Worm (Caenorhabditis elegans) whole organism, late embryonic: ENCODE measurements around the gene F19B2.5.

Source experiments
- F13H6.1 ChIP-seq: sonication (generic microtip); optimal IDR thresholded peaks from 2 replicates; lab custom pipeline; 2016; ENCODE audit warnings: missing genetic modification characterization, missing compliant biosample characterization
- T23F11.4 ChIP-seq: fragments of 200-800 bp; sonication (Bioruptor generic); optimal IDR thresholded peaks from 2 replicates; lab custom pipeline; 2018; ENCODE audit warnings: mild to moderate bottlenecking, missing genetic modification characterization, missing compliant biosample characterization
- Y22D7AL.16 ChIP-seq: sonication (generic microtip); optimal IDR thresholded peaks from 2 replicates; lab custom pipeline; 2016; ENCODE audit warnings: missing genetic modification characterization, missing compliant biosample characterization
- ahr-1 ChIP-seq: sonication (generic microtip); optimal IDR thresholded peaks from 2 replicates; lab custom pipeline; 2016; ENCODE audit warnings: missing genetic modification characterization, missing compliant biosample characterization
- ceh-19 ChIP-seq: fragments of 200-800 bp; sonication (Bioruptor generic); optimal IDR thresholded peaks from 2 replicates; lab custom pipeline; 2018; ENCODE audit warnings: mild to moderate bottlenecking, missing genetic modification characterization, missing compliant biosample characterization
- ceh-2 ChIP-seq: sonication (generic microtip); optimal IDR thresholded peaks from 2 replicates; lab custom pipeline; 2016; ENCODE audit warnings: missing genotype, missing genetic modification characterization, missing compliant biosample characterization
- ceh-22 ChIP-seq: sonication (generic microtip); optimal IDR thresholded peaks from 2 replicates; lab custom pipeline; 2017; ENCODE audit warnings: missing biosample characterization, missing genetic modification characterization
- ceh-31 ChIP-seq: sonication (generic microtip); optimal IDR thresholded peaks from 2 replicates; lab custom pipeline; 2016; ENCODE audit warnings: missing genetic modification characterization, missing compliant biosample characterization
- ceh-34 ChIP-seq: sonication (generic microtip); optimal IDR thresholded peaks from 2 replicates; lab custom pipeline; 2016; ENCODE audit warnings: mild to moderate bottlenecking, missing genetic modification characterization, missing compliant biosample characterization
- ceh-45 ChIP-seq: fragments of 200-800 bp; sonication (Bioruptor generic); IDR thresholded peaks from 2 replicates; pipeline ENCODE4 v1.3.6; 2022; ENCODE audit warnings: missing genetic modification reagents, missing genetic modification characterization, missing compliant biosample characterization
- ceh-48 ChIP-seq: sonication (generic microtip); optimal IDR thresholded peaks from 2 replicates; lab custom pipeline; 2016; ENCODE audit warnings: missing genetic modification characterization, inconsistent platforms, missing compliant biosample characterization
- ceh-6 ChIP-seq: fragments of 200-800 bp; sonication (Bioruptor generic); optimal IDR thresholded peaks from 2 replicates; lab custom pipeline; 2018; ENCODE audit warnings: mild to moderate bottlenecking, missing genetic modification characterization, missing compliant biosample characterization
- ceh-9 ChIP-seq: sonication (generic microtip); optimal IDR thresholded peaks from 2 replicates; lab custom pipeline; 2016; ENCODE audit warnings: mild to moderate bottlenecking, missing genetic modification characterization, inconsistent platforms, missing compliant biosample characterization
- che-1 ChIP-seq: sonication (generic microtip); optimal IDR thresholded peaks from 2 replicates; lab custom pipeline; 2016; ENCODE audit warnings: mild to moderate bottlenecking, missing genetic modification characterization, missing compliant biosample characterization
- dmd-4 ChIP-seq: sonication (generic microtip); optimal IDR thresholded peaks from 2 replicates; lab custom pipeline; 2016; ENCODE audit warnings: borderline replicate concordance, missing genetic modification characterization, missing compliant biosample characterization
- dve-1 ChIP-seq: sonication (generic microtip); optimal IDR thresholded peaks from 2 replicates; lab custom pipeline; 2017; ENCODE audit warnings: antibody characterized with exemption, mild to moderate bottlenecking, missing genetic modification characterization, missing compliant biosample characterization
- elt-4 ChIP-seq: sonication (generic microtip); optimal IDR thresholded peaks from 2 replicates; lab custom pipeline; 2016; ENCODE audit warnings: missing genetic modification characterization, missing compliant biosample characterization
- fax-1 ChIP-seq: sonication (generic microtip); optimal IDR thresholded peaks from 2 replicates; lab custom pipeline; 2016; ENCODE audit warnings: missing genotype, missing genetic modification characterization, missing compliant biosample characterization
- hlh-15 ChIP-seq: sonication (generic microtip); optimal IDR thresholded peaks from 2 replicates; lab custom pipeline; 2016; ENCODE audit warnings: missing genetic modification characterization, missing compliant biosample characterization
- hlh-30 ChIP-seq: sonication (generic microtip); optimal IDR thresholded peaks from 2 replicates; lab custom pipeline; 2017; ENCODE audit warnings: antibody characterized with exemption, missing genetic modification characterization, missing compliant biosample characterization; ENCODE audit not compliant: insufficient read depth
- hlh-8 ChIP-seq: sonication (generic microtip); optimal IDR thresholded peaks from 2 replicates; lab custom pipeline; 2016; ENCODE audit warnings: missing genotype, missing genetic modification characterization, missing compliant biosample characterization
- lim-6 ChIP-seq: sonication (generic microtip); optimal IDR thresholded peaks from 2 replicates; lab custom pipeline; 2016; ENCODE audit warnings: missing genetic modification characterization, missing compliant biosample characterization
- lin-11 ChIP-seq: fragments of 200-800 bp; sonication (Bioruptor generic); optimal IDR thresholded peaks from 2 replicates; lab custom pipeline; 2018; ENCODE audit warnings: mild to moderate bottlenecking, missing genetic modification characterization, missing compliant biosample characterization
- madf-2 ChIP-seq: sonication (generic microtip); optimal IDR thresholded peaks from 2 replicates; lab custom pipeline; 2017; ENCODE audit warnings: missing genetic modification characterization, missing compliant biosample characterization
- mec-3 ChIP-seq: sonication (generic microtip); optimal IDR thresholded peaks from 2 replicates; lab custom pipeline; 2016; ENCODE audit warnings: borderline replicate concordance, missing genetic modification characterization, missing compliant biosample characterization
- nhr-11 ChIP-seq: fragments of 150-350 bp; optimal IDR thresholded peaks from 2 replicates; lab custom pipeline; 2014; ENCODE audit warnings: missing biosample characterization, missing genetic modification characterization
- npax-4 ChIP-seq: sonication (generic microtip); optimal IDR thresholded peaks from 2 replicates; lab custom pipeline; 2016; ENCODE audit warnings: missing genetic modification characterization, missing compliant biosample characterization
- odd-2 ChIP-seq: sonication (generic microtip); optimal IDR thresholded peaks from 2 replicates; lab custom pipeline; 2017; ENCODE audit warnings: antibody characterized with exemption, mild to moderate bottlenecking, missing genetic modification characterization, missing compliant biosample characterization
- pax-1 ChIP-seq: fragments of 150-350 bp; optimal IDR thresholded peaks from 2 replicates; lab custom pipeline; 2014; ENCODE audit warnings: missing biosample characterization, missing genetic modification characterization
- pha-2 ChIP-seq: sonication (generic microtip); optimal IDR thresholded peaks from 2 replicates; lab custom pipeline; 2017; ENCODE audit warnings: mild to moderate bottlenecking, missing genetic modification characterization, missing compliant biosample characterization
- pha-4 ChIP-seq: fragments of 150-350 bp; optimal IDR thresholded peaks from 2 replicates; lab custom pipeline; 2018; ENCODE audit warnings: missing biosample characterization, missing genetic modification reagents, missing genetic modification characterization
- pqm-1 ChIP-seq: sonication (generic microtip); optimal IDR thresholded peaks from 2 replicates; lab custom pipeline; 2016; ENCODE audit warnings: missing genetic modification characterization, missing compliant biosample characterization
- pros-1 ChIP-seq: fragments of 150-350 bp; optimal IDR thresholded peaks from 2 replicates; lab custom pipeline; 2014; ENCODE audit warnings: missing biosample characterization, missing genetic modification reagents, missing genetic modification characterization
- sdc-2 ChIP-seq: sonication (generic microtip); optimal IDR thresholded peaks from 2 replicates; lab custom pipeline; 2016; ENCODE audit warnings: missing genotype, missing genetic modification characterization, missing compliant biosample characterization
- sox-4 ChIP-seq: sonication (generic microtip); optimal IDR thresholded peaks from 2 replicates; lab custom pipeline; 2017; ENCODE audit warnings: mild to moderate bottlenecking, missing genetic modification characterization, inconsistent platforms, missing compliant biosample characterization
- syd-9 ChIP-seq: sonication (generic microtip); optimal IDR thresholded peaks from 2 replicates; lab custom pipeline; 2016; ENCODE audit warnings: mild to moderate bottlenecking, missing genetic modification characterization, moderate library complexity, missing compliant biosample characterization
- ttx-3 ChIP-seq: sonication (generic microtip); optimal IDR thresholded peaks from 2 replicates; lab custom pipeline; 2016; ENCODE audit warnings: missing genetic modification reagents, missing genetic modification characterization, missing compliant biosample characterization
- unc-55 ChIP-seq: sonication (generic microtip); optimal IDR thresholded peaks from 2 replicates; lab custom pipeline; 2017; ENCODE audit warnings: missing biosample characterization, missing genetic modification reagents, missing genetic modification characterization
- unc-86 ChIP-seq: sonication (generic microtip); optimal IDR thresholded peaks from 2 replicates; lab custom pipeline; 2016; ENCODE audit warnings: missing genetic modification characterization, missing compliant biosample characterization
- zip-5 ChIP-seq: sonication (generic microtip); optimal IDR thresholded peaks from 2 replicates; lab custom pipeline; 2016; ENCODE audit warnings: missing genetic modification characterization, missing compliant biosample characterization
- ztf-16 ChIP-seq: sonication (generic microtip); optimal IDR thresholded peaks from 2 replicates; lab custom pipeline; 2017; ENCODE audit warnings: missing genetic modification characterization, missing compliant biosample characterization

Gene F19B2.5

ce11 chrV:20161781-20162289, 2.1 kb downstream of the F19B2.5 start:
- no peak for TF ChIP-seq npax-4 (tag; lab: Kevin White, UChicago)
- TF ChIP-seq pax-1 (tag; lab: Kevin White, UChicago), result no peak
- no peak for TF ChIP-seq elt-4 (tag; lab: Kevin White, UChicago)
- TF ChIP-seq ahr-1, result no peak
- no peak for TF ChIP-seq odd-2 (tag; lab: Kevin White, UChicago)
- no peak for TF ChIP-seq zip-5 (tag; lab: Kevin White, UChicago)
- TF ChIP-seq pros-1 (tag; lab: Kevin White, UChicago), result no peak
- TF ChIP-seq dmd-4 (tag; lab: Kevin White, UChicago), result no peak
- TF ChIP-seq ztf-16 (tag; lab: Kevin White, UChicago), result no peak
- TF ChIP-seq lim-6 (tag; lab: Kevin White, UChicago), result no peak
- TF ChIP-seq pha-4 (tag; lab: Kevin White, UChicago), result no peak
- no peak for TF ChIP-seq ceh-19 (GFP tag; lab: Kevin White, UChicago)
- TF ChIP-seq sdc-2 (tag; lab: Kevin White, UChicago), result no peak
- no peak for TF ChIP-seq F13H6.1 (tag; lab: Kevin White, UChicago)

DNA sequence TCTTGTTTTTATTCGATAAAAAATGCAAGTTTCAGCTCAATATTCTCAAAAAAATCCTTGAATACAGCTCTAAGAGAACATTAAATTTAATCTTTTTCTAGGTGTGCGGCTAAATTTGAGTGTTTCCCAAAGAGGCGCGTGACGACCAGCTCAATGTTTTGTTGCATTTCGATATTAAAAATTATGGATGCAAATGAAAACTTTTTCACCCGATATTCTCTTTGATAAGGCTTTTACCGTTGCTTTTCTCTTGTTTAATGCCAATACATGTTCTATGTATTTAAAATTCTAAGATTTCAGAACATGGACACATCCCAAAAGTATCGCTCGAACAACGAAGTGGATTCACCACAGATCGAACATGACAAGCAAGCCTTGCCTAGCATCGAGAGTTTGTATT, 5.7 kb downstream of the F19B2.5 start, which contains the start of gene F19B2.6:
Gene F19B2.6, plus strand, starts transcription at position 301 of the 400 bp plus-strand sequence.
- no peak for TF ChIP-seq sox-4 (tag; lab: Kevin White, UChicago)
- no peak for TF ChIP-seq ceh-6 (GFP tag; lab: Kevin White, UChicago)
- TF ChIP-seq hlh-30 (tag; lab: Kevin White, UChicago), result no peak
- no peak for TF ChIP-seq dve-1 (tag; lab: Kevin White, UChicago)
- no peak for TF ChIP-seq fax-1 (tag; lab: Kevin White, UChicago)
- TF ChIP-seq ceh-34, result no peak
- TF ChIP-seq nhr-11 (tag; lab: Kevin White, UChicago), result no peak
- TF ChIP-seq lin-11 (tag; lab: Kevin White, UChicago), result no peak
- TF ChIP-seq ceh-22 (tag; lab: Kevin White, UChicago), result no peak
- no peak for TF ChIP-seq pha-2 (tag; lab: Kevin White, UChicago)
- TF ChIP-seq madf-2, result no peak
- TF ChIP-seq T23F11.4, result no peak
- no peak for TF ChIP-seq pha-4 (tag; lab: Kevin White, UChicago)
- no peak for TF ChIP-seq zip-5 (tag; lab: Kevin White, UChicago)
- TF ChIP-seq hlh-8 (tag; lab: Kevin White, UChicago), result no peak

DNA sequence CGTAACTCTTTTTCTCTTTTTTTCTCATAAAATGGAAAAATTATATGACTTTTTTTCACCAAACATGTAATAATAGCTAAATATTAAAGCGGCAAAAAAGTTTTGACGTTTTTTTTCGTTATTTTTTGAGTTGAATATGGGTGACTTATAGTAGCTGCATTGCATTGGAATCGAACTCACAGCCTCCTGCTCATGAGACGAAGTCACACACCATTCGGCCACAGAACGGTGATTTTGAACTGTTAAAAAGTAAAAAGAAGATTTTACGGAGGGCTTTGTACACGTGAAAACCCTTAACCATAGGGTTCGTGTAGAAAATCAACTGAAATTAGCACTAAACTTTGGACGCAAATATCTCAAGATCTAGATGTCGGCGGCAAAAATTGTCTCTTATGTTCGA, 12.1 kb downstream of the F19B2.5 start:
- TF ChIP-seq che-1 (tag; lab: Kevin White, UChicago) (no peak), unc-55 (GFP tag; lab: Kevin White, UChicago) (no peak), Y22D7AL.16 (tag; lab: Kevin White, UChicago) (no peak), ceh-34 (no peak), hlh-30 (tag; lab: Kevin White, UChicago) (no peak), dve-1 (tag; lab: Kevin White, UChicago) (no peak), ceh-48 (tag; lab: Kevin White, UChicago) (no peak), ceh-2 (tag; lab: Kevin White, UChicago) (no peak), odd-2 (tag; lab: Kevin White, UChicago) (no peak)

DNA sequence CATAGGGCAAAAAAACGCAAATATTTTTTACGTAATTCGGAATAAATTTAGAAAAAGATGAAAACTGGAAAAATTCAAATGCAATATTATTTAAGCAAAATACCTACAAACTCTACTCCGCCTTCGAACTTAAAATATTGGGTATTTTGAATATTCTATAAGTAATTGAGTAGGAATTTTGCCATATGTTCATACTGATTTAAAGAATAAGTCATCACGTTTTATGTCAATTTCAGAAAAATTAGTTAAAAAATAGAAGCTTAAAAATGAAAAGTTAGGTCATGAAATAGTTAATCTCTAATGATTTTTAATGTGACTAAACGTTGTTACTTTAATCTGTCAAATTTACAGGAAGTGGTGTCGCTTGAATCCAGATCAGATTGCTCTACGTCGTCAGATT, 12.5 kb downstream of the F19B2.5 start, which contains the start of gene F19B2.7:
Gene F19B2.7, plus strand, starts transcription at position 301 of the 400 bp plus-strand sequence.
- TF ChIP-seq unc-86, result no peak
- TF ChIP-seq syd-9, result no peak
- TF ChIP-seq che-1 (tag; lab: Kevin White, UChicago), result no peak
- TF ChIP-seq pax-1 (tag; lab: Kevin White, UChicago), result no peak
- TF ChIP-seq ttx-3 (tag; lab: Kevin White, UChicago), result no peak
- no peak for TF ChIP-seq ceh-9 (tag; lab: Kevin White, UChicago)
- TF ChIP-seq ceh-45 (GFP tag; lab: Robert Waterston, UW), result no peak
- no peak for TF ChIP-seq Y22D7AL.16 (tag; lab: Kevin White, UChicago)
- no peak for TF ChIP-seq hlh-15
- no peak for TF ChIP-seq zip-5 (tag; lab: Kevin White, UChicago)
- no peak for TF ChIP-seq ceh-22 (tag; lab: Kevin White, UChicago)
- no peak for TF ChIP-seq ceh-31
- TF ChIP-seq pha-4 (tag; lab: Kevin White, UChicago), result no peak
- TF ChIP-seq pqm-1 (tag; lab: Kevin White, UChicago), result no peak
- no peak for TF ChIP-seq mec-3 (tag; lab: Kevin White, UChicago)
- TF ChIP-seq ceh-48 (tag; lab: Kevin White, UChicago), result no peak
